Worm (Caenorhabditis elegans) whole organism, mixed stage, embryonic: ENCODE data around the gene fce-2.

ENCODE experiments used
- M03D4.4 ChIP-seq: sonication (generic microtip); optimal IDR thresholded peaks from 2 replicates; lab custom pipeline; 2017; ENCODE audit warnings: mild to moderate bottlenecking, missing genetic modification characterization, missing compliant biosample characterization
- bed-3 ChIP-seq: fragments of 200-800 bp; sonication (Bioruptor generic); optimal IDR thresholded peaks from 3 replicates; lab custom pipeline; 2018; ENCODE audit warnings: mild to moderate bottlenecking, missing genetic modification characterization, moderate library complexity, missing compliant biosample characterization
- blmp-1 ChIP-seq: fragments of 150-350 bp; optimal IDR thresholded peaks from 2 replicates; lab custom pipeline; 2014; ENCODE audit warnings: missing biosample characterization, missing genetic modification characterization
- ceh-39 ChIP-seq: fragments of 150-350 bp; optimal IDR thresholded peaks from 2 replicates; lab custom pipeline; 2014; ENCODE audit warnings: missing biosample characterization, missing genetic modification characterization
- ceh-43 ChIP-seq: fragments of 200-800 bp; sonication (Bioruptor generic); optimal IDR thresholded peaks from 2 replicates; lab custom pipeline; 2018; ENCODE audit warnings: mild to moderate bottlenecking, missing genetic modification characterization, moderate library complexity, missing compliant biosample characterization
- ceh-83 ChIP-seq: fragments of 200-800 bp; sonication (Bioruptor generic); optimal IDR thresholded peaks from 2 replicates; lab custom pipeline; 2018; ENCODE audit warnings: mild to moderate bottlenecking, missing genetic modification characterization, missing compliant biosample characterization
- ces-1 ChIP-seq: fragments of 150-350 bp; optimal IDR thresholded peaks from 2 replicates; lab custom pipeline; 2014; ENCODE audit warnings: missing biosample characterization, missing genetic modification reagents, missing genetic modification characterization
- cnd-1 ChIP-seq: fragments of 200-800 bp; sonication (Bioruptor generic); optimal IDR thresholded peaks from 2 replicates; lab custom pipeline; 2018; ENCODE audit warnings: mild to moderate bottlenecking, missing genetic modification characterization, missing compliant biosample characterization
- drap-1 ChIP-seq: fragments of 200-800 bp; sonication (Bioruptor generic); optimal IDR thresholded peaks from 3 replicates; lab custom pipeline; 2018; ENCODE audit warnings: mild to moderate bottlenecking, missing genetic modification characterization, missing compliant biosample characterization
- elt-1 ChIP-seq: sonication (generic microtip); optimal IDR thresholded peaks from 2 replicates; lab custom pipeline; 2017; ENCODE audit warnings: missing genetic modification characterization, mild to moderate bottlenecking, missing compliant biosample characterization, antibody characterized with exemption, moderate library complexity, borderline replicate concordance; ENCODE audit not compliant: insufficient read depth
- elt-3 ChIP-seq: fragments of 150-350 bp; optimal IDR thresholded peaks from 2 replicates; lab custom pipeline; 2014; ENCODE audit warnings: missing biosample characterization, missing genetic modification characterization
- flh-1 ChIP-seq: fragments of 200-800 bp; sonication (Bioruptor generic); optimal IDR thresholded peaks from 2 replicates; lab custom pipeline; 2018; ENCODE audit warnings: mild to moderate bottlenecking, missing genetic modification characterization, moderate library complexity, missing compliant biosample characterization
- ham-2 ChIP-seq: fragments of 200-800 bp; sonication (Bioruptor generic); optimal IDR thresholded peaks from 2 replicates; lab custom pipeline; 2018; ENCODE audit warnings: mild to moderate bottlenecking, missing genetic modification characterization, missing compliant biosample characterization
- hlh-1 ChIP-seq: fragments of 150-350 bp; optimal IDR thresholded peaks from 2 replicates; lab custom pipeline; 2014; ENCODE audit warnings: missing biosample characterization, missing genetic modification reagents, missing genetic modification characterization
- lin-13 ChIP-seq: fragments of 150-350 bp; optimal IDR thresholded peaks from 2 replicates; lab custom pipeline; 2014; ENCODE audit warnings: missing biosample characterization, missing genetic modification characterization
- lin-32 ChIP-seq: fragments of 200-800 bp; sonication (Bioruptor generic); optimal IDR thresholded peaks from 2 replicates; lab custom pipeline; 2018; ENCODE audit warnings: mild to moderate bottlenecking, missing genetic modification characterization, missing compliant biosample characterization
- lsy-2 ChIP-seq: fragments of 150-350 bp; optimal IDR thresholded peaks from 2 replicates; lab custom pipeline; 2014; ENCODE audit warnings: missing biosample characterization, missing genetic modification characterization
- mab-5 ChIP-seq: fragments of 150-350 bp; optimal IDR thresholded peaks from 2 replicates; lab custom pipeline; 2014; ENCODE audit warnings: missing biosample characterization, missing genetic modification characterization
- mep-1 ChIP-seq: fragments of 150-350 bp; optimal IDR thresholded peaks from 2 replicates; lab custom pipeline; 2017; ENCODE audit warnings: missing biosample characterization, missing genetic modification reagents, missing genetic modification characterization, inconsistent platforms
- mls-2 ChIP-seq: sonication (generic microtip); optimal IDR thresholded peaks from 2 replicates; lab custom pipeline; 2016; ENCODE audit warnings: mild to moderate bottlenecking, missing genetic modification characterization, moderate library complexity, missing compliant biosample characterization
- nhr-12 ChIP-seq: fragments of 150-350 bp; optimal IDR thresholded peaks from 2 replicates; lab custom pipeline; 2014; ENCODE audit warnings: missing biosample characterization, missing genetic modification characterization
- nhr-2 ChIP-seq: fragments of 150-350 bp; optimal IDR thresholded peaks from 2 replicates; lab custom pipeline; 2014; ENCODE audit warnings: missing biosample characterization, missing genetic modification characterization
- nhr-237 ChIP-seq: fragments of 150-350 bp; optimal IDR thresholded peaks from 2 replicates; lab custom pipeline; 2014; ENCODE audit warnings: missing biosample characterization, missing genetic modification characterization
- nhr-28 ChIP-seq: fragments of 150-350 bp; optimal IDR thresholded peaks from 2 replicates; lab custom pipeline; 2014; ENCODE audit warnings: missing biosample characterization, missing genetic modification characterization
- nhr-76 ChIP-seq: sonication (generic microtip); optimal IDR thresholded peaks from 2 replicates; lab custom pipeline; 2017; ENCODE audit warnings: missing biosample characterization, missing genetic modification characterization
- pha-4 ChIP-seq: fragments of 150-350 bp; optimal IDR thresholded peaks from 2 replicates; lab custom pipeline; 2018; ENCODE audit warnings: missing biosample characterization, missing genetic modification reagents, missing genetic modification characterization
- sem-2 ChIP-seq: fragments of 200-800 bp; sonication (Bioruptor generic); optimal IDR thresholded peaks from 2 replicates; lab custom pipeline; 2018; ENCODE audit warnings: mild to moderate bottlenecking, missing genetic modification characterization, missing compliant biosample characterization
- snpc-4 ChIP-seq: fragments of 150-350 bp; optimal IDR thresholded peaks from 2 replicates; lab custom pipeline; 2014; ENCODE audit warnings: missing biosample characterization, missing genetic modification characterization
- sptf-1 ChIP-seq: sonication (generic microtip); optimal IDR thresholded peaks from 2 replicates; lab custom pipeline; 2017; ENCODE audit warnings: mild to moderate bottlenecking, missing genetic modification characterization, moderate library complexity, missing compliant biosample characterization
- tbx-8 ChIP-seq: fragments of 200-800 bp; sonication (Bioruptor generic); optimal IDR thresholded peaks from 2 replicates; lab custom pipeline; 2018; ENCODE audit warnings: mild to moderate bottlenecking, missing genetic modification characterization, moderate library complexity, missing compliant biosample characterization
- unc-120 ChIP-seq: sonication (generic microtip); optimal IDR thresholded peaks from 2 replicates; lab custom pipeline; 2017; ENCODE audit warnings: missing genetic modification characterization, missing compliant biosample characterization; ENCODE audit not compliant: poor library complexity, severe bottlenecking
- unc-39 ChIP-seq: fragments of 150-350 bp; optimal IDR thresholded peaks from 2 replicates; lab custom pipeline; 2014; ENCODE audit warnings: missing biosample characterization, missing genetic modification characterization
- unc-62 ChIP-seq: fragments of 150-350 bp; optimal IDR thresholded peaks from 2 replicates; lab custom pipeline; 2014; ENCODE audit warnings: missing biosample characterization, missing genetic modification reagents, missing genetic modification characterization
- zip-8 ChIP-seq: fragments of 150-350 bp; optimal IDR thresholded peaks from 2 replicates; lab custom pipeline; 2014; ENCODE audit warnings: missing biosample characterization, missing genetic modification characterization
- ztf-11 ChIP-seq: fragments of 150-350 bp; optimal IDR thresholded peaks from 2 replicates; lab custom pipeline; 2014; ENCODE audit warnings: missing biosample characterization, missing genetic modification characterization

fce-2 gene

DNA sequence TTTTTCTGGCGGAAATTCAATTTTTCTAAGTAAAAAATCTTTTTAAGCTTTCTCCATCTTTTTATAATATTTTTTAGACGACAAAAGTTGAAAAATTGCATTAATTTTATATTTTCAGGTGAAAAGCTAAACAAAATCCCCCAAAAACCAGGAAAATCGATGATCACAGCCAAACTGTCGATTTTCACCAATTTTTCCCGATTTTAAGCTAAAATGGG lies at the start of gene fce-2, which contains the start of gene F48F5.8:
fce-2 (plus strand) TSS at position 119 of the 218 bp plus-strand sequence.
F48F5.8 (plus strand) TSS at position 160 of the 218 bp plus-strand sequence.
- TF ChIP-seq flh-1 (GFP tag; lab: Kevin White, UChicago) = no peak
- TF ChIP-seq nhr-237 = no peak
- TF ChIP-seq ces-1 (GFP tag; lab: Kevin White, UChicago) = no peak
- TF ChIP-seq unc-62 = no peak
- no peak for TF ChIP-seq ztf-11 (tag; lab: Kevin White, UChicago)

DNA sequence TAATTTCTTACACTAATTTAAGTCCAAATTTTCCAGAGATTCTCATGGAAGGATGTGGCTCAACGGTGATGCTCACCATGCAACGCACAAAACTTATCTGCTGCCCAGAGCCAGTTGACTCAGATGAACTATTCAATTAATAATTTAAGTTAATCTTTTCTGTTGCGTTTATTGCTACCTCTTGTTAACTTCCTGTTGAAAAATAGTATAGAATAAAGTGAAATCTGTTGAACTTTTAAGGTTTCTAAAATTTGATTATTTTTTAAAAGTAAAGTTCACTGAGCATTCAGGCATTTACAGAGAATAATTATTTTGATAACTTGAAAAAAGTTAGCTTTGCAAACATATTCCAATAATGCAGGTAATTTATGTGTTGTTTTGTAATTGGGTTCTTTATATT lies 49.0 kb upstream of the fce-2 start:
- no peak for TF ChIP-seq lsy-2
- TF ChIP-seq tbx-8 (GFP tag; lab: Kevin White, UChicago) = no peak
- no peak for TF ChIP-seq nhr-2
- no peak for TF ChIP-seq pha-4 (tag; lab: Kevin White, UChicago)
- no peak for TF ChIP-seq bed-3 (GFP tag; lab: Kevin White, UChicago)
- no peak for TF ChIP-seq nhr-12 (tag; lab: Kevin White, UChicago)
- no peak for TF ChIP-seq ces-1 (GFP tag; lab: Kevin White, UChicago)
- TF ChIP-seq, all 35 proteins: peak for 0

DNA sequence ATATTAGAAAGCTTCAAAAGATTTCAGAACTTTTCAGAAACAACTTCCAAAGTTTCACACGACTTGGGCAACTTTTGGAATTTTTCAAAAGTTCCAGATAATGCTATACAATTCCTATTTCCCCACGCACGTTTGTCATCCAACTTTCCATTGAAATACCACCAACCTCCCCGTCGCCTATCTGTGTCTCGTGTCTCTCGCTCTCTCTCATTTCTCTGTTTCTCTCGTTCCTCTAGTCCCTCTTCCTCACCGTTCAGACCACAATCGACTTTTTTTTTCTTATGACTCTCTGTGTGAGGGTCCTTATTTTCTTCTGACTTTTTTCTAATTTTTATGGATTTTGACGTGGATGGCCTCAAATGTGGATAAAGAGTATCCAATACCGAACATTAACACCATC lies 44.8 kb upstream of the fce-2 start, which contains the start of gene K02E2.6:
K02E2.6 (plus strand) TSS at position 242 of the 400 bp plus-strand sequence.
- TF ChIP-seq lin-32 (GFP tag; lab: Kevin White, UChicago) (no peak), drap-1 (GFP tag; lab: Kevin White, UChicago) (no peak), flh-1 (GFP tag; lab: Kevin White, UChicago) (no peak), mep-1 (peak; percentile 11), unc-120 (no peak), M03D4.4 (no peak)
- TF ChIP-seq, all 35 proteins: peak for 1

DNA sequence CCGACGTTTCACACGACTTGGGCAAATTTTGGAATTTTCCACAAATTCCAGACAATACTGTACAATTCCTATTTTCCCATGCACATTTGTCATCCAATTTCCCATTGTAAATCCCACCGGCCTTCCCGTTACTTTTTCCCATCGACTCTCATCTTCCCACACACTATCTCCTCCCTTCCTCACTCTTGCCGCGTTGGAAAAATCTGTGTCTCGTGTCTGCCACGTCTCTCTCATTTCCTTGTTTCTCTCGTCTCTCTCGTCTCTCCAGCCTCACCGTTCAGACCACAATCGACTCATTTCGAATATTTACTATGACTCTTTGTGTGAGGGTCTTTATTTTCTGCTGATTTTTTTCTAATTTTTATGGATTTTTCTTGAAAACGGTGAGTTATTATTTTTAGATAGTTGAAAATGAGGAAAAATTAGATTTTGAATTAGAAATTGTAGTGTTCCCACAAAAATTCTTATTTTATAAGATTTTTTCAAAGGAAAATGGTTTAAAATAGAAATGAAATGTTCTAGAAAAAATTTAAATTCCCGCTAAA lies 42.0 kb upstream of the fce-2 start, which contains the start of gene K02E2.11:
K02E2.11 (plus strand) TSS at position 251 of the 545 bp plus-strand sequence.
- TF ChIP-seq ztf-11 (tag; lab: Kevin White, UChicago) (no peak), sptf-1 (tag; lab: Kevin White, UChicago) (no peak), nhr-76 (tag; lab: Kevin White, UChicago) (no peak), elt-1 (tag; lab: Kevin White, UChicago) (no peak), elt-3 (tag; lab: Kevin White, UChicago) (no peak), ces-1 (GFP tag; lab: Kevin White, UChicago) (peak; percentile 42), pha-4 (tag; lab: Kevin White, UChicago) (peak; percentile 46), ceh-39 (tag; lab: Kevin White, UChicago) (peak; percentile 53), cnd-1 (tag; lab: Kevin White, UChicago) (no peak), mab-5 (tag; lab: Kevin White, UChicago) (no peak), nhr-12 (tag; lab: Kevin White, UChicago) (no peak), ceh-83 (GFP tag; lab: Kevin White, UChicago) (no peak), nhr-237 (peak; percentile 0), lin-13 (peak; percentile 13), nhr-28 (tag; lab: Kevin White, UChicago) (no peak), sem-2 (no peak), unc-62 (peak; percentile 37), lin-32 (GFP tag; lab: Kevin White, UChicago) (no peak), unc-120 (no peak), bed-3 (GFP tag; lab: Kevin White, UChicago) (no peak), blmp-1 (tag; lab: Kevin White, UChicago) (no peak), tbx-8 (GFP tag; lab: Kevin White, UChicago) (no peak), zip-8 (tag; lab: Kevin White, UChicago) (no peak), ham-2 (no peak), snpc-4 (no peak), mep-1 (no peak), nhr-2 (no peak), mls-2 (no peak), lsy-2 (no peak), M03D4.4 (no peak), unc-39 (tag; lab: Kevin White, UChicago) (no peak), hlh-1 (tag; lab: Kevin White, UChicago) (peak; percentile 58), flh-1 (GFP tag; lab: Kevin White, UChicago) (no peak), ceh-43 (no peak), drap-1 (GFP tag; lab: Kevin White, UChicago) (peak; percentile 49)
